Fruit fly (Drosophila melanogaster) whole organism, embryonic: ENCODE measurements around the gene Pdxk.

Source experiments
- CG10147 ChIP-seq: fragments of 200-800 bp; sonication (Bioruptor generic); optimal IDR thresholded peaks from 2 replicates; lab custom pipeline; 2019; ENCODE audit warnings: missing biosample characterization, mild to moderate bottlenecking, missing genetic modification characterization, moderate library complexity
- CG10543 ChIP-seq: fragments of 200-800 bp; sonication (Bioruptor generic); optimal IDR thresholded peaks from 3 replicates; lab custom pipeline; 2017; ENCODE audit warnings: missing biosample characterization, mild to moderate bottlenecking, missing genetic modification characterization, moderate library complexity
- CG10654 ChIP-seq: fragments of 200-800 bp; sonication (Bioruptor generic); optimal IDR thresholded peaks from 2 replicates; lab custom pipeline; 2016; ENCODE audit warnings: missing biosample characterization, missing genetic modification characterization
- CG12391 ChIP-seq: fragments of 200-800 bp; sonication (Bioruptor generic); optimal IDR thresholded peaks from 3 replicates; lab custom pipeline; 2018; ENCODE audit warnings: missing biosample characterization, mild to moderate bottlenecking, missing genetic modification characterization, moderate library complexity
- CG15073 ChIP-seq: fragments of 200-800 bp; sonication (Bioruptor generic); optimal IDR thresholded peaks from 2 replicates; lab custom pipeline; 2016; ENCODE audit warnings: missing biosample characterization, missing genetic modification characterization
- CG1603 ChIP-seq: fragments of 200-800 bp; sonication (Bioruptor generic); optimal IDR thresholded peaks from 2 replicates; lab custom pipeline; 2019; ENCODE audit warnings: missing biosample characterization, mild to moderate bottlenecking, missing genetic modification characterization, moderate library complexity
- CG17568 ChIP-seq: fragments of 200-800 bp; sonication (Bioruptor generic); optimal IDR thresholded peaks from 2 replicates; lab custom pipeline; 2018; ENCODE audit warnings: missing biosample characterization, mild to moderate bottlenecking, missing genetic modification characterization, moderate library complexity
- CG17829 ChIP-seq: fragments of 200-800 bp; optimal IDR thresholded peaks from 2 replicates; lab custom pipeline; 2019; ENCODE audit warnings: missing biosample characterization, mild to moderate bottlenecking, missing genetic modification characterization, moderate library complexity
- CG18262 ChIP-seq: fragments of 200-800 bp; optimal IDR thresholded peaks from 3 replicates; lab custom pipeline; 2019; ENCODE audit warnings: missing biosample characterization, mild to moderate bottlenecking, missing genetic modification characterization, moderate library complexity
- CG18476 ChIP-seq: fragments of 200-800 bp; sonication (Bioruptor generic); optimal IDR thresholded peaks from 2 replicates; lab custom pipeline; 2016; ENCODE audit warnings: missing biosample characterization, mild to moderate bottlenecking, missing genetic modification characterization
- CG2875 ChIP-seq: fragments of 200-800 bp; sonication (Bioruptor generic); optimal IDR thresholded peaks from 2 replicates; lab custom pipeline; 2017; ENCODE audit warnings: missing biosample characterization, mild to moderate bottlenecking, missing genetic modification characterization, missing genetic modification reagents
- CG33213 ChIP-seq: fragments of 200-800 bp; sonication (Bioruptor generic); optimal IDR thresholded peaks from 3 replicates; lab custom pipeline; 2016; ENCODE audit warnings: missing biosample characterization, missing genetic modification characterization
- CG33557 ChIP-seq: fragments of 200-800 bp; sonication (Bioruptor generic); optimal IDR thresholded peaks from 2 replicates; lab custom pipeline; 2019; ENCODE audit warnings: missing biosample characterization, mild to moderate bottlenecking, missing genetic modification characterization, moderate library complexity
- CG4854 ChIP-seq: fragments of 200-800 bp; sonication (Bioruptor generic); optimal IDR thresholded peaks from 2 replicates; lab custom pipeline; 2016; ENCODE audit warnings: missing biosample characterization, missing genetic modification characterization, inconsistent platforms
- CG7271 ChIP-seq: fragments of 200-800 bp; sonication (Bioruptor generic); optimal IDR thresholded peaks from 2 replicates; lab custom pipeline; 2018; ENCODE audit warnings: missing biosample characterization, mild to moderate bottlenecking, missing genetic modification characterization, moderate library complexity
- CG7556 ChIP-seq: fragments of 200-800 bp; sonication (Bioruptor generic); optimal IDR thresholded peaks from 2 replicates; lab custom pipeline; 2017; ENCODE audit warnings: missing biosample characterization, mild to moderate bottlenecking, missing genetic modification characterization
- CG7745 ChIP-seq: fragments of 200-800 bp; sonication (Bioruptor generic); optimal IDR thresholded peaks from 2 replicates; lab custom pipeline; 2018; ENCODE audit warnings: missing biosample characterization, mild to moderate bottlenecking, missing genetic modification characterization, moderate library complexity
- CG9817 ChIP-seq: fragments of 200-800 bp; sonication (Bioruptor generic); optimal IDR thresholded peaks from 2 replicates; lab custom pipeline; 2018; ENCODE audit warnings: missing biosample characterization, mild to moderate bottlenecking, missing genetic modification characterization, moderate library complexity
- CrebB ChIP-seq: fragments of 200-800 bp; sonication (Bioruptor generic); optimal IDR thresholded peaks from 3 replicates; lab custom pipeline; 2018; ENCODE audit warnings: missing biosample characterization, mild to moderate bottlenecking, missing genetic modification characterization
- Dref ChIP-seq: fragments of 200-800 bp; sonication (Bioruptor generic); IDR thresholded peaks from 2 replicates; pipeline ENCODE4 v1.3.6; 2022; ENCODE audit warnings: missing biosample characterization, missing genetic modification characterization
- Drgx ChIP-seq: fragments of 200-800 bp; sonication (Bioruptor generic); IDR thresholded peaks from 2 replicates; pipeline ENCODE4 v1.3.6; 2022; ENCODE audit warnings: missing biosample characterization, missing genetic modification characterization
- ERR ChIP-seq: fragments of 200-800 bp; sonication (Bioruptor generic); optimal IDR thresholded peaks from 2 replicates; lab custom pipeline; 2016; ENCODE audit warnings: missing biosample characterization, missing genetic modification characterization
- H2.0 ChIP-seq: fragments of 200-800 bp; sonication (Bioruptor generic); IDR thresholded peaks from 2 replicates; pipeline ENCODE4 v1.3.6; 2022; ENCODE audit warnings: missing biosample characterization, missing genetic modification characterization
- Max ChIP-seq: fragments of 200-800 bp; sonication (Bioruptor generic); optimal IDR thresholded peaks from 2 replicates; lab custom pipeline; 2016; ENCODE audit warnings: missing biosample characterization, mild to moderate bottlenecking, missing genetic modification characterization
- Myb ChIP-seq: fragments of 200-800 bp; sonication (Bioruptor generic); optimal IDR thresholded peaks from 2 replicates; lab custom pipeline; 2016; ENCODE audit warnings: missing biosample characterization, missing genetic modification characterization
- Oli ChIP-seq: fragments of 200-800 bp; sonication (Bioruptor generic); optimal IDR thresholded peaks from 2 replicates; lab custom pipeline; 2018; ENCODE audit warnings: missing biosample characterization, mild to moderate bottlenecking, missing genetic modification characterization, moderate library complexity
- ab ChIP-seq: fragments of 200-800 bp; sonication (Bioruptor generic); optimal IDR thresholded peaks from 2 replicates; lab custom pipeline; 2016; ENCODE audit warnings: missing biosample characterization, missing genetic modification characterization
- al ChIP-seq: fragments of 200-800 bp; sonication (Bioruptor generic); IDR thresholded peaks from 2 replicates; pipeline ENCODE4 v1.3.6; 2022; ENCODE audit warnings: missing biosample characterization, missing genetic modification characterization
- bigmax ChIP-seq: fragments of 200-800 bp; sonication (Bioruptor generic); optimal IDR thresholded peaks from 2 replicates; lab custom pipeline; 2018; ENCODE audit warnings: missing biosample characterization, mild to moderate bottlenecking, missing genetic modification characterization
- ci ChIP-seq: fragments of 200-800 bp; sonication (Bioruptor generic); IDR thresholded peaks from 3 replicates; pipeline ENCODE4 v1.3.6; 2022; ENCODE audit warnings: missing biosample characterization, missing genetic modification characterization
- dimm ChIP-seq: fragments of 200-800 bp; sonication (Bioruptor generic); IDR thresholded peaks from 2 replicates; pipeline ENCODE4 v1.3.6; 2022; ENCODE audit warnings: missing biosample characterization, missing genetic modification characterization
- ems ChIP-seq: fragments of 200-800 bp; sonication (Bioruptor generic); optimal IDR thresholded peaks from 3 replicates; lab custom pipeline; 2016; ENCODE audit warnings: missing biosample characterization, missing genetic modification characterization
- hb ChIP-seq: fragments of 200-800 bp; sonication (Bioruptor generic); IDR thresholded peaks from 3 replicates; pipeline ENCODE4 v1.3.6; 2022; ENCODE audit warnings: missing biosample characterization, missing genetic modification characterization; ENCODE audit not compliant: partially characterized antibody
- insv ChIP-seq, 2 experiments: fragments of 200-800 bp; sonication (Bioruptor generic); optimal IDR thresholded peaks; 3 replicates each; lab custom pipeline; 2016 to 2018; ENCODE audit warnings: missing biosample characterization in 2 of 2, missing genetic modification characterization in 2 of 2
- kay ChIP-seq: fragments of 200-800 bp; sonication (Bioruptor generic); optimal IDR thresholded peaks from 2 replicates; lab custom pipeline; 2016; ENCODE audit warnings: missing biosample characterization, missing genetic modification characterization
- lilli ChIP-seq: fragments of 200-800 bp; sonication (Bioruptor generic); optimal IDR thresholded peaks from 3 replicates; lab custom pipeline; 2016; ENCODE audit warnings: missing biosample characterization, missing genetic modification characterization
- nerfin-2 ChIP-seq: fragments of 200-800 bp; sonication (Bioruptor generic); IDR thresholded peaks from 2 replicates; pipeline ENCODE4 v1.3.6; 2022; ENCODE audit warnings: missing biosample characterization, missing genetic modification characterization; ENCODE audit not compliant: partially characterized antibody
- org-1 ChIP-seq: fragments of 200-800 bp; sonication (Bioruptor generic); optimal IDR thresholded peaks from 2 replicates; lab custom pipeline; 2017; ENCODE audit warnings: missing biosample characterization, missing genetic modification characterization
- phol ChIP-seq: fragments of 200-800 bp; sonication (Bioruptor generic); optimal IDR thresholded peaks from 3 replicates; lab custom pipeline; 2018; ENCODE audit warnings: missing biosample characterization, mild to moderate bottlenecking, missing genetic modification characterization, moderate library complexity
- pros ChIP-seq: fragments of 200-800 bp; sonication (Bioruptor generic); optimal IDR thresholded peaks from 3 replicates; lab custom pipeline; 2019; ENCODE audit warnings: missing biosample characterization, mild to moderate bottlenecking, missing genetic modification characterization, moderate library complexity
- pum ChIP-seq: fragments of 200-800 bp; sonication (Bioruptor generic); optimal IDR thresholded peaks from 2 replicates; lab custom pipeline; 2016; ENCODE audit warnings: missing biosample characterization, missing genetic modification characterization
- ranshi ChIP-seq: fragments of 200-800 bp; sonication (Bioruptor generic); IDR thresholded peaks from 2 replicates; pipeline ENCODE4 v1.3.6; 2022; ENCODE audit warnings: missing biosample characterization, missing genetic modification characterization
- ro ChIP-seq: fragments of 200-800 bp; sonication (Bioruptor generic); IDR thresholded peaks from 2 replicates; pipeline ENCODE4 v1.3.6; 2022; ENCODE audit warnings: missing biosample characterization, missing genetic modification characterization
- sc ChIP-seq, 3 experiments: fragments of >200 bp in 2 of 3; fragments of 200-800 bp in 1 of 3; sonication (Bioruptor generic) in 1 of 3; optimal IDR thresholded peaks; 2 replicates in 2 of 3; 3 replicates in 1 of 3; lab custom pipeline; 2017; ENCODE audit warnings: mild to moderate bottlenecking in 1 of 3, missing biosample characterization in 1 of 3, missing genetic modification characterization in 1 of 3, missing genetic modification reagents in 1 of 3
- schlank ChIP-seq: fragments of 200-800 bp; sonication (Bioruptor generic); optimal IDR thresholded peaks from 2 replicates; lab custom pipeline; 2018; ENCODE audit warnings: missing biosample characterization, mild to moderate bottlenecking, missing genetic modification characterization
- seq ChIP-seq: fragments of 200-800 bp; sonication (Bioruptor generic); IDR thresholded peaks from 2 replicates; pipeline ENCODE4 v1.3.6; 2022; ENCODE audit warnings: missing biosample characterization, missing genetic modification characterization
- slou ChIP-seq: fragments of 200-800 bp; sonication (Bioruptor generic); optimal IDR thresholded peaks from 3 replicates; lab custom pipeline; 2016; ENCODE audit warnings: missing biosample characterization, missing genetic modification characterization
- tap ChIP-seq: fragments of 200-800 bp; optimal IDR thresholded peaks from 3 replicates; lab custom pipeline; 2019; ENCODE audit warnings: missing biosample characterization, mild to moderate bottlenecking, missing genetic modification characterization, moderate library complexity
- vvl ChIP-seq: fragments of 200-800 bp; sonication (Bioruptor generic); IDR thresholded peaks from 2 replicates; pipeline ENCODE4 v1.3.6; 2022; ENCODE audit warnings: missing biosample characterization, missing genetic modification characterization

Pdxk gene

dm6 chr3L:9399013-9399750 is 39.1 kb downstream of the Pdxk start, which contains the start of gene CG4080 (continued):
- TF ChIP-seq CG4854 (GFP tag; lab: Kevin White, UChicago) (peak; percentile 11), phol (tag; lab: Kevin White, UChicago) (peak; percentile 55), slou (GFP tag; lab: Kevin White, UChicago) (no peak), Max (peak; percentile 38), vvl (GFP tag; lab: Robert Waterston, UW) (peak; percentile 72), bigmax (GFP tag; lab: Kevin White, UChicago) (no peak), schlank (tag; lab: Kevin White, UChicago) (no peak), dimm (GFP tag; lab: Robert Waterston, UW) (no peak), CG33213 (GFP tag; lab: Kevin White, UChicago) (peak; percentile 25), CG9817 (tag; lab: Kevin White, UChicago) (no peak), H2.0 (GFP tag; lab: Robert Waterston, UW) (no peak), pum (GFP tag; lab: Kevin White, UChicago) (no peak), CG15073 (GFP tag; lab: Kevin White, UChicago) (no peak), CG17568 (GFP tag; lab: Kevin White, UChicago) (peak; percentile 34), CG12391 (tag; lab: Kevin White, UChicago) (peak; percentile 84), seq (GFP tag; lab: Robert Waterston, UW) (no peak), tap (tag; lab: Kevin White, UChicago) (no peak), CrebB (tag; lab: Kevin White, UChicago) (no peak), ranshi (GFP tag; lab: Robert Waterston, UW) (peak; percentile 82; the same call in 1 of the 2 replicates), CG10543 (GFP tag; lab: Kevin White, UChicago) (peak; percentile 33), Oli (tag; lab: Kevin White, UChicago) (no peak), sc (optimal IDR thresholded peaks at IDR 0.05; lab: Kevin White, UChicago) (no peak), sc (GFP tag; optimal IDR thresholded peaks at IDR 0.05; lab: Kevin White, UChicago) (no peak), CG33557 (GFP tag; lab: Kevin White, UChicago) (peak; percentile 34), CG18476 (GFP tag; lab: Kevin White, UChicago) (peak; percentile 30), pros (no peak), ci (GFP tag; lab: Robert Waterston, UW) (no peak), Dref (GFP tag; lab: Robert Waterston, UW) (peak; percentile 62), CG10147 (GFP tag; lab: Kevin White, UChicago) (peak; percentile 24), CG1603 (peak; percentile 55), lilli (GFP tag; lab: Kevin White, UChicago) (peak; percentile 52), ab (no peak), CG2875 (GFP tag; lab: Kevin White, UChicago) (no peak), ems (GFP tag; lab: Kevin White, UChicago) (peak; percentile 35), ERR (GFP tag; lab: Kevin White, UChicago) (no peak), insv (GFP tag; optimal IDR thresholded peaks at IDR 0.05; lab: Kevin White, UChicago) (peak in 1 of 2 experiments; percentile 25), nerfin-2 (GFP tag; lab: Robert Waterston, UW) (no peak; the same call in none of the 2 replicates), CG7271 (tag; lab: Kevin White, UChicago) (no peak), org-1 (no peak), ro (GFP tag; lab: Robert Waterston, UW) (no peak), CG7745 (tag; lab: Kevin White, UChicago) (no peak), Myb (GFP tag; lab: Kevin White, UChicago) (peak; percentile 63), CG17829 (peak; percentile 57), CG7556 (GFP tag; lab: Kevin White, UChicago) (no peak), CG10654 (GFP tag; lab: Kevin White, UChicago) (no peak), al (no peak), hb (GFP tag; lab: Robert Waterston, UW) (peak; percentile 24; the same call in 1 of the 3 replicates), kay (no peak), Drgx (GFP tag; lab: Robert Waterston, UW) (no peak), CG18262 (tag; lab: Kevin White, UChicago) (no peak)
